Worm (Caenorhabditis elegans) whole organism, early embryonic: ENCODE data around the gene psmd-9.

Experiments used
- ama-1 ChIP-seq: fragments of 150-350 bp; optimal IDR thresholded peaks from 2 replicates; lab custom pipeline; 2014
- ceh-36 ChIP-seq: sonication (generic microtip); optimal IDR thresholded peaks from 2 replicates; lab custom pipeline; 2016; ENCODE audit warnings: missing genetic modification characterization, inconsistent platforms, missing compliant biosample characterization
- ets-7 ChIP-seq: sonication (generic microtip); optimal IDR thresholded peaks from 2 replicates; lab custom pipeline; 2016; ENCODE audit warnings: missing genotype, missing genetic modification characterization, missing compliant biosample characterization
- hmg-4 ChIP-seq: fragments of 200-800 bp; sonication (Bioruptor generic); optimal IDR thresholded peaks from 2 replicates; lab custom pipeline; 2018; ENCODE audit warnings: mild to moderate bottlenecking, missing genetic modification characterization, missing compliant biosample characterization
- hnd-1 ChIP-seq: sonication (generic microtip); optimal IDR thresholded peaks from 2 replicates; lab custom pipeline; 2016; ENCODE audit warnings: missing genetic modification characterization, missing compliant biosample characterization
- pes-1 ChIP-seq: fragments of 200-800 bp; sonication (Bioruptor generic); IDR thresholded peaks from 2 replicates; pipeline ENCODE4 v1.3.6; 2022; ENCODE audit warnings: missing genetic modification reagents, missing genetic modification characterization, missing compliant biosample characterization
- scrt-1 ChIP-seq: fragments of 200-800 bp; sonication (Bioruptor generic); IDR thresholded peaks from 2 replicates; pipeline ENCODE4 v1.3.6; 2022; ENCODE audit warnings: missing genetic modification characterization, missing compliant biosample characterization

ce11 chrII:6927034-6927433 is 25.1 kb downstream of the psmd-9 start:
- TF ChIP-seq scrt-1 (GFP tag; lab: Robert Waterston, UW) (no peak), ama-1 (lab: Kevin White, UChicago) (no peak), hmg-4 (no peak), hnd-1 (tag; lab: Kevin White, UChicago) (no peak), ets-7 (tag; lab: Kevin White, UChicago) (no peak), pes-1 (GFP tag; lab: Robert Waterston, UW) (no peak), ceh-36 (tag; lab: Kevin White, UChicago) (no peak)
